Fruit fly (Drosophila melanogaster) S2 (cell line): ENCODE data around the gene CG7512.

Experiments
- CG8478 ChIP-seq: fragments of >200 bp; optimal IDR thresholded peaks from 2 replicates; lab custom pipeline; 2018
- CTCF ChIP-seq, 2 experiments: fragments of >200 bp; optimal IDR thresholded peaks; 2 replicates each; lab custom pipeline; 2018

DNA sequence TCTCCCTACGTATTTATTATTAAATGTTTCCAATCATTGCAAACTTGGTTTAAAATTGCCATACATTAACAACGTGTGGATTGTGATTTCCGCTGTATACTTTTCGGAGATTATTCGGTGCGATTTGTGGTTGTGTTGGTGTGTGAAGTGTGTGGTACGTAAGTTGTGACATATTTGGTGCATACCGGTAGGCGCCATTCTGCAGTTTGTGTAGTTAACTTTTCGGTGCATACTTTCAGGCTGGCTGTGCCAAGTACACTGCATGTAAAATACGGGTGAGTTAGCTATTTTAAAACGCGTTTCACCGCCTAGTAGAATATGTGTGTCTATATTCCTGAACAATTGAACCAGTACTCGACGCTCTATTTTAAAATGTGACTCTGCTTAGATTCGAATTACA is 9.8 kb downstream of the CG7512 start:
- TF ChIP-seq CG8478 (lab: Kevin White, UChicago) (no peak), CTCF (optimal IDR thresholded peaks at IDR 0.05; lab: Kevin White, UChicago) (peak; percentile 74 to 75)
